Fruit fly (Drosophila melanogaster) whole organism, embryonic: ENCODE data around the gene CG33286.

Experiments used
- Atf6 ChIP-seq: fragments of 200-800 bp; sonication (Bioruptor generic); IDR thresholded peaks from 2 replicates; pipeline ENCODE4 v1.3.6; 2022; ENCODE audit warnings: missing biosample characterization, missing genetic modification characterization
- CG10462 ChIP-seq: fragments of 200-800 bp; sonication (Bioruptor generic); optimal IDR thresholded peaks from 2 replicates; lab custom pipeline; 2016; ENCODE audit warnings: missing biosample characterization, missing genetic modification characterization
- CG11085 ChIP-seq: fragments of 200-800 bp; sonication (Bioruptor generic); IDR thresholded peaks from 2 replicates; pipeline ENCODE4 v1.3.6; 2022; ENCODE audit warnings: missing biosample characterization, missing genetic modification characterization
- CG11560 ChIP-seq: fragments of 200-800 bp; sonication (Bioruptor generic); IDR thresholded peaks from 3 replicates; pipeline ENCODE4 v1.3.6; 2022; ENCODE audit warnings: missing biosample characterization, missing genetic modification characterization
- CG11723 ChIP-seq: fragments of 200-800 bp; sonication (Bioruptor generic); optimal IDR thresholded peaks from 2 replicates; lab custom pipeline; 2017; ENCODE audit warnings: missing biosample characterization, mild to moderate bottlenecking, missing genetic modification characterization
- CG12071 ChIP-seq: fragments of 200-800 bp; sonication (Bioruptor generic); optimal IDR thresholded peaks from 3 replicates; lab custom pipeline; 2018; ENCODE audit warnings: missing biosample characterization, mild to moderate bottlenecking, missing genetic modification characterization
- CG12219 ChIP-seq: fragments of 200-800 bp; sonication (Bioruptor generic); optimal IDR thresholded peaks from 3 replicates; lab custom pipeline; 2018; ENCODE audit warnings: missing biosample characterization, mild to moderate bottlenecking, missing genetic modification characterization
- CG14014 ChIP-seq: fragments of 200-800 bp; sonication (Bioruptor generic); IDR thresholded peaks from 2 replicates; pipeline ENCODE4 v1.3.6; 2022; ENCODE audit warnings: missing biosample characterization, missing genetic modification characterization
- CG1603 ChIP-seq: fragments of 200-800 bp; sonication (Bioruptor generic); optimal IDR thresholded peaks from 2 replicates; lab custom pipeline; 2019; ENCODE audit warnings: missing biosample characterization, mild to moderate bottlenecking, missing genetic modification characterization, moderate library complexity
- CG2889 ChIP-seq: fragments of 200-800 bp; sonication (Bioruptor generic); IDR thresholded peaks from 3 replicates; pipeline ENCODE4 v1.3.6; 2022; ENCODE audit warnings: missing biosample characterization, missing genetic modification characterization
- CG31224 ChIP-seq: fragments of 200-800 bp; sonication (Bioruptor generic); IDR thresholded peaks from 2 replicates; pipeline ENCODE4 v1.3.6; 2022; ENCODE audit warnings: missing biosample characterization, missing genetic modification characterization
- CG32767 ChIP-seq: fragments of 200-800 bp; sonication (Bioruptor generic); IDR thresholded peaks from 2 replicates; pipeline ENCODE4 v1.3.6; 2022; ENCODE audit warnings: missing biosample characterization, missing genetic modification characterization
- CG33213 ChIP-seq: fragments of 200-800 bp; sonication (Bioruptor generic); optimal IDR thresholded peaks from 3 replicates; lab custom pipeline; 2016; ENCODE audit warnings: missing biosample characterization, missing genetic modification characterization
- CG33557 ChIP-seq: fragments of 200-800 bp; sonication (Bioruptor generic); optimal IDR thresholded peaks from 2 replicates; lab custom pipeline; 2019; ENCODE audit warnings: missing biosample characterization, mild to moderate bottlenecking, missing genetic modification characterization, moderate library complexity
- CG3847 ChIP-seq: fragments of 200-800 bp; sonication (Bioruptor generic); IDR thresholded peaks from 2 replicates; pipeline ENCODE4 v1.3.6; 2022; ENCODE audit warnings: missing biosample characterization, missing genetic modification characterization
- CG4360 ChIP-seq: fragments of 200-800 bp; sonication (Bioruptor generic); IDR thresholded peaks from 2 replicates; pipeline ENCODE4 v1.3.6; 2022; ENCODE audit warnings: missing biosample characterization, missing genetic modification characterization
- CG4404 ChIP-seq: fragments of 200-800 bp; sonication (Bioruptor generic); IDR thresholded peaks from 2 replicates; pipeline ENCODE4 v1.3.6; 2022; ENCODE audit warnings: missing biosample characterization, missing genetic modification characterization
- CG7271 ChIP-seq: fragments of 200-800 bp; sonication (Bioruptor generic); optimal IDR thresholded peaks from 2 replicates; lab custom pipeline; 2018; ENCODE audit warnings: missing biosample characterization, mild to moderate bottlenecking, missing genetic modification characterization, moderate library complexity
- CG7357 ChIP-seq: fragments of 200-800 bp; sonication (Bioruptor generic); IDR thresholded peaks from 3 replicates; pipeline ENCODE4 v1.3.6; 2022; ENCODE audit warnings: missing biosample characterization, missing genetic modification characterization
- CG8290 ChIP-seq, 3 experiments: fragments of 200-800 bp; sonication (Bioruptor generic); optimal IDR thresholded peaks; 2 replicates each; lab custom pipeline; 2016 to 2019; ENCODE audit warnings: missing biosample characterization in 3 of 3, missing genetic modification characterization in 3 of 3, mild to moderate bottlenecking in 2 of 3, moderate library complexity in 1 of 3
- CG9932 ChIP-seq: fragments of 200-800 bp; sonication (Bioruptor generic); IDR thresholded peaks from 2 replicates; pipeline ENCODE4 v1.3.6; 2022; ENCODE audit warnings: missing biosample characterization, missing genetic modification characterization
- D19B ChIP-seq: fragments of 200-800 bp; sonication (Bioruptor generic); optimal IDR thresholded peaks from 2 replicates; lab custom pipeline; 2017; ENCODE audit warnings: missing biosample characterization, mild to moderate bottlenecking, missing genetic modification characterization
- Eip74EF ChIP-seq, 2 experiments: fragments of 200-800 bp in 1 of 2; fragments of >200 bp in 1 of 2; sonication (Bioruptor generic) in 1 of 2; optimal IDR thresholded peaks; 2 replicates each; lab custom pipeline; 2017 to 2019; ENCODE audit warnings: missing biosample characterization in 2 of 2, missing genetic modification characterization in 2 of 2, mild to moderate bottlenecking in 1 of 2, moderate library complexity in 1 of 2
- Fer3 ChIP-seq: fragments of 200-800 bp; sonication (Bioruptor generic); optimal IDR thresholded peaks from 2 replicates; lab custom pipeline; 2018; ENCODE audit warnings: missing biosample characterization, mild to moderate bottlenecking, missing genetic modification characterization, moderate library complexity
- HLH3B ChIP-seq: fragments of 200-800 bp; sonication (Bioruptor generic); IDR thresholded peaks from 2 replicates; pipeline ENCODE4 v1.3.6; 2022; ENCODE audit warnings: missing biosample characterization, missing genetic modification characterization
- HLH54F ChIP-seq: fragments of 200-800 bp; sonication (Bioruptor generic); optimal IDR thresholded peaks from 3 replicates; lab custom pipeline; 2016; ENCODE audit warnings: missing biosample characterization, missing genetic modification characterization
- Lpt ChIP-seq: fragments of >200 bp; optimal IDR thresholded peaks from 2 replicates; lab custom pipeline; 2018; ENCODE audit warnings: missing biosample characterization, missing genetic modification characterization
- Mad ChIP-seq: fragments of 200-800 bp; sonication (Bioruptor generic); optimal IDR thresholded peaks from 2 replicates; lab custom pipeline; 2016; ENCODE audit warnings: missing biosample characterization, missing genetic modification characterization
- Oli ChIP-seq: fragments of 200-800 bp; sonication (Bioruptor generic); optimal IDR thresholded peaks from 2 replicates; lab custom pipeline; 2018; ENCODE audit warnings: missing biosample characterization, mild to moderate bottlenecking, missing genetic modification characterization, moderate library complexity
- Spps ChIP-seq: fragments of 200-800 bp; sonication (Bioruptor generic); optimal IDR thresholded peaks from 2 replicates; lab custom pipeline; 2018; ENCODE audit warnings: missing biosample characterization, mild to moderate bottlenecking, missing genetic modification characterization
- Sry-β ChIP-seq: fragments of 200-800 bp; sonication (Bioruptor generic); optimal IDR thresholded peaks from 2 replicates; lab custom pipeline; 2018; ENCODE audit warnings: missing biosample characterization, mild to moderate bottlenecking, missing genetic modification characterization, moderate library complexity
- abd-A ChIP-seq: fragments of 200-800 bp; sonication (Bioruptor generic); optimal IDR thresholded peaks from 3 replicates; lab custom pipeline; 2019; ENCODE audit warnings: missing biosample characterization, mild to moderate bottlenecking, missing genetic modification characterization, moderate library complexity
- chif ChIP-seq, 2 experiments: fragments of 200-800 bp; sonication (Bioruptor generic); optimal IDR thresholded peaks; 3 replicates each; lab custom pipeline; 2016; ENCODE audit warnings: missing biosample characterization in 2 of 2, missing genetic modification characterization in 2 of 2
- crol ChIP-seq: fragments of 200-800 bp; sonication (Bioruptor generic); IDR thresholded peaks from 2 replicates; pipeline ENCODE4 v1.3.6; 2022; ENCODE audit warnings: missing biosample characterization, missing genetic modification characterization
- dm ChIP-seq: fragments of 200-800 bp; sonication (Bioruptor generic); optimal IDR thresholded peaks from 3 replicates; lab custom pipeline; 2016; ENCODE audit warnings: missing biosample characterization, missing genetic modification characterization
- ems ChIP-seq: fragments of 200-800 bp; sonication (Bioruptor generic); optimal IDR thresholded peaks from 3 replicates; lab custom pipeline; 2016; ENCODE audit warnings: missing biosample characterization, missing genetic modification characterization
- exex ChIP-seq: fragments of 200-800 bp; sonication (Bioruptor generic); optimal IDR thresholded peaks from 4 replicates; lab custom pipeline; 2018; ENCODE audit warnings: missing biosample characterization, mild to moderate bottlenecking, missing genetic modification characterization, moderate library complexity
- gfzf ChIP-seq: fragments of 200-800 bp; sonication (Bioruptor generic); optimal IDR thresholded peaks from 2 replicates; lab custom pipeline; 2016; ENCODE audit warnings: missing biosample characterization, mild to moderate bottlenecking, missing genetic modification characterization, moderate library complexity
- grau ChIP-seq: fragments of 200-800 bp; optimal IDR thresholded peaks from 3 replicates; lab custom pipeline; 2019; ENCODE audit warnings: missing biosample characterization, mild to moderate bottlenecking, missing genetic modification characterization, moderate library complexity
- inv ChIP-seq: fragments of 200-800 bp; sonication (Bioruptor generic); IDR thresholded peaks from 2 replicates; pipeline ENCODE4 v1.3.6; 2022; ENCODE audit warnings: missing biosample characterization, missing genetic modification characterization; ENCODE audit not compliant: partially characterized antibody
- lmd ChIP-seq: fragments of 200-800 bp; sonication (Bioruptor generic); IDR thresholded peaks from 2 replicates; pipeline ENCODE4 v1.3.6; 2022; ENCODE audit warnings: missing biosample characterization, missing genetic modification characterization
- nerfin-2 ChIP-seq: fragments of 200-800 bp; sonication (Bioruptor generic); IDR thresholded peaks from 2 replicates; pipeline ENCODE4 v1.3.6; 2022; ENCODE audit warnings: missing biosample characterization, missing genetic modification characterization; ENCODE audit not compliant: partially characterized antibody
- nom ChIP-seq: fragments of 200-800 bp; sonication (Bioruptor generic); optimal IDR thresholded peaks from 2 replicates; lab custom pipeline; 2017; ENCODE audit warnings: missing biosample characterization, missing genetic modification characterization, mild to moderate bottlenecking, moderate library complexity, missing genetic modification reagents
- pan ChIP-seq, 4 experiments: fragments of >200 bp in 3 of 4; fragments of 200-800 bp in 1 of 4; sonication (Bioruptor generic) in 1 of 4; optimal IDR thresholded peaks in 3 of 4; IDR thresholded peaks in 1 of 4; 2 replicates each; pipeline versions ENCODE4 v1.3.6 to Lab custom; 2017 to 2022; ENCODE audit warnings: missing biosample characterization in 2 of 4, missing genetic modification characterization in 2 of 4, mixed read lengths in 1 of 4
- run ChIP-seq: fragments of 200-800 bp; sonication (Bioruptor generic); optimal IDR thresholded peaks from 3 replicates; lab custom pipeline; 2018; ENCODE audit warnings: missing biosample characterization, mild to moderate bottlenecking, missing genetic modification characterization
- tll ChIP-seq, 2 experiments: fragments of 200-800 bp in 1 of 2; fragments of >200 bp in 1 of 2; sonication (Bioruptor generic) in 1 of 2; optimal IDR thresholded peaks; 2 replicates each; lab custom pipeline; 2017 to 2019; ENCODE audit warnings: missing biosample characterization in 2 of 2, missing genetic modification characterization in 2 of 2, mild to moderate bottlenecking in 1 of 2, moderate library complexity in 1 of 2
- yki ChIP-seq: fragments of >200 bp; optimal IDR thresholded peaks from 3 replicates; lab custom pipeline; 2018
- z ChIP-seq: fragments of 200-800 bp; sonication (Bioruptor generic); IDR thresholded peaks from 3 replicates; pipeline ENCODE4 v1.3.6; 2022; ENCODE audit warnings: missing biosample characterization, missing genetic modification characterization

The CG33286 gene

dm6 chr3L:21009405-21010120 is 35.1 kb upstream of the CG33286 start (continued):
- TF ChIP-seq Spps (tag; lab: Kevin White, UChicago) (no peak), Oli (peak; percentile 55), Lpt (GFP tag; lab: Kevin White, UChicago) (no peak), yki (peak; percentile 17), CG11723 (GFP tag; lab: Kevin White, UChicago) (no peak), HLH54F (GFP tag; lab: Kevin White, UChicago) (peak; percentile 49), lmd (GFP tag; lab: Robert Waterston, UW) (no peak; the same call in 1 of the 2 replicates), CG7271 (tag; lab: Kevin White, UChicago) (no peak), CG32767 (GFP tag; lab: Robert Waterston, UW) (peak; percentile 61; the same call in 1 of the 2 replicates), CG12071 (GFP tag; lab: Kevin White, UChicago) (no peak), z (GFP tag; lab: Robert Waterston, UW) (no peak), CG11560 (no peak), CG7357 (GFP tag; lab: Robert Waterston, UW) (peak; percentile 34; the same call in 1 of the 3 replicates), nom (GFP tag; lab: Kevin White, UChicago) (no peak), CG8290 (GFP tag; optimal IDR thresholded peaks at IDR 0.05; lab: Kevin White, UChicago) (no peak), CG8290 (tag; optimal IDR thresholded peaks at IDR 0.05; lab: Kevin White, UChicago) (peak in 1 of 2 experiments; percentile 15), run (tag; lab: Kevin White, UChicago) (no peak), chif (GFP tag; optimal IDR thresholded peaks at IDR 0.05; lab: Kevin White, UChicago) (peak; percentile 9 to 19), inv (no peak), CG3847 (GFP tag; lab: Robert Waterston, UW) (no peak; the same call in 1 of the 2 replicates), CG12219 (GFP tag; lab: Kevin White, UChicago) (no peak), grau (tag; lab: Kevin White, UChicago) (no peak), pan (optimal IDR thresholded peaks at IDR 0.05; lab: Kevin White, UChicago) (no peak), pan (GFP tag; optimal IDR thresholded peaks at IDR 0.05 in 1 of 2, IDR thresholded peaks at IDR 0.05 in 1 of 2) (peak in 1 of 2 experiments; percentile 79), CG9932 (GFP tag; lab: Robert Waterston, UW) (no peak; the same call in 1 of the 2 replicates), Atf6 (GFP tag; lab: Robert Waterston, UW) (peak; percentile 75), CG4404 (GFP tag; lab: Robert Waterston, UW) (no peak), gfzf (GFP tag; lab: Kevin White, UChicago) (no peak), CG31224 (no peak), CG4360 (GFP tag; lab: Robert Waterston, UW) (no peak; the same call in 1 of the 2 replicates), nerfin-2 (GFP tag; lab: Robert Waterston, UW) (no peak; the same call in 1 of the 2 replicates), D19B (no peak), crol (no peak), ems (GFP tag; lab: Kevin White, UChicago) (peak; percentile 30), dm (GFP tag; lab: Kevin White, UChicago) (peak; percentile 3), Sry-β (GFP tag; lab: Kevin White, UChicago) (no peak), HLH3B (GFP tag; lab: Robert Waterston, UW) (peak; percentile 60), Fer3 (tag; lab: Kevin White, UChicago) (peak; percentile 32), CG1603 (tag; lab: Kevin White, UChicago) (peak; percentile 17), abd-A (tag; lab: Kevin White, UChicago) (no peak), exex (tag; lab: Kevin White, UChicago) (no peak), CG11085 (GFP tag; lab: Robert Waterston, UW) (no peak), Mad (GFP tag; lab: Kevin White, UChicago) (no peak), CG33557 (GFP tag; lab: Kevin White, UChicago) (no peak), tll (GFP tag; optimal IDR thresholded peaks at IDR 0.05; lab: Kevin White, UChicago) (no peak), CG14014 (peak; percentile 56), CG10462 (GFP tag; lab: Kevin White, UChicago) (no peak), Eip74EF (GFP tag; optimal IDR thresholded peaks at IDR 0.05; lab: Kevin White, UChicago) (no peak), CG33213 (peak; percentile 20), CG2889 (GFP tag; lab: Robert Waterston, UW) (peak; percentile 70; the same call in 1 of the 3 replicates)
